Worm (Caenorhabditis elegans) whole organism, late embryonic: ENCODE measurements around the gene mog-2.
A peak's percentile ranks its signal among the peaks of the same experiment; 100 is the strongest.

ENCODE experiments used
- C08G9.2 ChIP-seq: sonication (generic microtip); optimal IDR thresholded peaks from 2 replicates; lab custom pipeline; 2016; ENCODE audit warnings: mild to moderate bottlenecking, missing genetic modification characterization, moderate library complexity, missing compliant biosample characterization
- C38D4.7 ChIP-seq: fragments of 200-800 bp; sonication (Bioruptor generic); optimal IDR thresholded peaks from 2 replicates; lab custom pipeline; 2018; ENCODE audit warnings: mild to moderate bottlenecking, missing genetic modification characterization, moderate library complexity, missing compliant biosample characterization
- K02D7.2 ChIP-seq: sonication (generic microtip); optimal IDR thresholded peaks from 2 replicates; lab custom pipeline; 2017; ENCODE audit warnings: mild to moderate bottlenecking, missing genetic modification characterization, missing compliant biosample characterization
- T23F11.4 ChIP-seq: fragments of 200-800 bp; sonication (Bioruptor generic); optimal IDR thresholded peaks from 2 replicates; lab custom pipeline; 2018; ENCODE audit warnings: mild to moderate bottlenecking, missing genetic modification characterization, missing compliant biosample characterization
- Y22D7AL.16 ChIP-seq: sonication (generic microtip); optimal IDR thresholded peaks from 2 replicates; lab custom pipeline; 2016; ENCODE audit warnings: missing genetic modification characterization, missing compliant biosample characterization
- ahr-1 ChIP-seq: sonication (generic microtip); optimal IDR thresholded peaks from 2 replicates; lab custom pipeline; 2016; ENCODE audit warnings: missing genetic modification characterization, missing compliant biosample characterization
- ama-1 ChIP-seq: fragments of 150-350 bp; optimal IDR thresholded peaks from 2 replicates; lab custom pipeline; 2014
- ceh-14 ChIP-seq: sonication (generic microtip); optimal IDR thresholded peaks from 2 replicates; lab custom pipeline; 2016; ENCODE audit warnings: missing genotype, missing genetic modification characterization, missing compliant biosample characterization
- ceh-19 ChIP-seq: fragments of 200-800 bp; sonication (Bioruptor generic); optimal IDR thresholded peaks from 2 replicates; lab custom pipeline; 2018; ENCODE audit warnings: mild to moderate bottlenecking, missing genetic modification characterization, missing compliant biosample characterization
- ceh-2 ChIP-seq: sonication (generic microtip); optimal IDR thresholded peaks from 2 replicates; lab custom pipeline; 2016; ENCODE audit warnings: missing genotype, missing genetic modification characterization, missing compliant biosample characterization
- ceh-30 ChIP-seq: fragments of 150-350 bp; optimal IDR thresholded peaks from 2 replicates; lab custom pipeline; 2014; ENCODE audit warnings: missing biosample characterization, missing genetic modification characterization
- ceh-34 ChIP-seq: sonication (generic microtip); optimal IDR thresholded peaks from 2 replicates; lab custom pipeline; 2016; ENCODE audit warnings: mild to moderate bottlenecking, missing genetic modification characterization, missing compliant biosample characterization
- ceh-45 ChIP-seq: fragments of 200-800 bp; sonication (Bioruptor generic); IDR thresholded peaks from 2 replicates; pipeline ENCODE4 v1.3.6; 2022; ENCODE audit warnings: missing genetic modification reagents, missing genetic modification characterization, missing compliant biosample characterization
- ceh-9 ChIP-seq: sonication (generic microtip); optimal IDR thresholded peaks from 2 replicates; lab custom pipeline; 2016; ENCODE audit warnings: mild to moderate bottlenecking, missing genetic modification characterization, inconsistent platforms, missing compliant biosample characterization
- dmd-4 ChIP-seq: sonication (generic microtip); optimal IDR thresholded peaks from 2 replicates; lab custom pipeline; 2016; ENCODE audit warnings: borderline replicate concordance, missing genetic modification characterization, missing compliant biosample characterization
- elt-2 ChIP-seq: sonication (generic microtip); optimal IDR thresholded peaks from 2 replicates; lab custom pipeline; 2016; ENCODE audit warnings: missing genetic modification reagents, missing genetic modification characterization, missing compliant biosample characterization
- fkh-6 ChIP-seq: sonication (generic microtip); optimal IDR thresholded peaks from 2 replicates; lab custom pipeline; 2016; ENCODE audit warnings: missing genetic modification characterization, missing compliant biosample characterization
- hlh-15 ChIP-seq: sonication (generic microtip); optimal IDR thresholded peaks from 2 replicates; lab custom pipeline; 2016; ENCODE audit warnings: missing genetic modification characterization, missing compliant biosample characterization
- hlh-30 ChIP-seq: sonication (generic microtip); optimal IDR thresholded peaks from 2 replicates; lab custom pipeline; 2017; ENCODE audit warnings: antibody characterized with exemption, missing genetic modification characterization, missing compliant biosample characterization; ENCODE audit not compliant: insufficient read depth
- hlh-6 ChIP-seq: sonication (generic microtip); optimal IDR thresholded peaks from 2 replicates; lab custom pipeline; 2016; ENCODE audit warnings: missing genotype, missing genetic modification characterization, missing compliant biosample characterization
- lim-6 ChIP-seq: sonication (generic microtip); optimal IDR thresholded peaks from 2 replicates; lab custom pipeline; 2016; ENCODE audit warnings: missing genetic modification characterization, missing compliant biosample characterization
- lin-11 ChIP-seq: fragments of 200-800 bp; sonication (Bioruptor generic); optimal IDR thresholded peaks from 2 replicates; lab custom pipeline; 2018; ENCODE audit warnings: mild to moderate bottlenecking, missing genetic modification characterization, missing compliant biosample characterization
- madf-2 ChIP-seq: sonication (generic microtip); optimal IDR thresholded peaks from 2 replicates; lab custom pipeline; 2017; ENCODE audit warnings: missing genetic modification characterization, missing compliant biosample characterization
- mec-3 ChIP-seq: sonication (generic microtip); optimal IDR thresholded peaks from 2 replicates; lab custom pipeline; 2016; ENCODE audit warnings: borderline replicate concordance, missing genetic modification characterization, missing compliant biosample characterization
- nfya-1 ChIP-seq: sonication (generic microtip); optimal IDR thresholded peaks from 2 replicates; lab custom pipeline; 2017; ENCODE audit warnings: missing genetic modification characterization, mild to moderate bottlenecking, missing compliant biosample characterization, antibody characterized with exemption, moderate library complexity
- npax-4 ChIP-seq: sonication (generic microtip); optimal IDR thresholded peaks from 2 replicates; lab custom pipeline; 2016; ENCODE audit warnings: missing genetic modification characterization, missing compliant biosample characterization
- odd-2 ChIP-seq: sonication (generic microtip); optimal IDR thresholded peaks from 2 replicates; lab custom pipeline; 2017; ENCODE audit warnings: antibody characterized with exemption, mild to moderate bottlenecking, missing genetic modification characterization, missing compliant biosample characterization
- pag-3 ChIP-seq: sonication (generic microtip); optimal IDR thresholded peaks from 2 replicates; lab custom pipeline; 2016; ENCODE audit warnings: missing compliant biosample characterization, missing genetic modification characterization, borderline replicate concordance
- pha-2 ChIP-seq: sonication (generic microtip); optimal IDR thresholded peaks from 2 replicates; lab custom pipeline; 2017; ENCODE audit warnings: mild to moderate bottlenecking, missing genetic modification characterization, missing compliant biosample characterization
- pha-4 ChIP-seq: fragments of 150-350 bp; optimal IDR thresholded peaks from 2 replicates; lab custom pipeline; 2018; ENCODE audit warnings: missing biosample characterization, missing genetic modification reagents, missing genetic modification characterization
- pqm-1 ChIP-seq: sonication (generic microtip); optimal IDR thresholded peaks from 2 replicates; lab custom pipeline; 2016; ENCODE audit warnings: missing genetic modification characterization, missing compliant biosample characterization
- sdc-2 ChIP-seq: sonication (generic microtip); optimal IDR thresholded peaks from 2 replicates; lab custom pipeline; 2016; ENCODE audit warnings: missing genotype, missing genetic modification characterization, missing compliant biosample characterization
- sox-2 ChIP-seq: fragments of 200-800 bp; sonication (Bioruptor generic); IDR thresholded peaks from 2 replicates; pipeline ENCODE4 v1.3.6; 2022; ENCODE audit warnings: missing genetic modification reagents, missing genetic modification characterization, missing compliant biosample characterization
- unc-42 ChIP-seq: sonication (generic microtip); optimal IDR thresholded peaks from 2 replicates; lab custom pipeline; 2016; ENCODE audit warnings: missing genotype, missing genetic modification characterization, missing compliant biosample characterization
- unc-55 ChIP-seq: sonication (generic microtip); optimal IDR thresholded peaks from 2 replicates; lab custom pipeline; 2017; ENCODE audit warnings: missing biosample characterization, missing genetic modification reagents, missing genetic modification characterization
- zip-5 ChIP-seq: sonication (generic microtip); optimal IDR thresholded peaks from 2 replicates; lab custom pipeline; 2016; ENCODE audit warnings: missing genetic modification characterization, missing compliant biosample characterization
- ztf-16 ChIP-seq: sonication (generic microtip); optimal IDR thresholded peaks from 2 replicates; lab custom pipeline; 2017; ENCODE audit warnings: missing genetic modification characterization, missing compliant biosample characterization

mog-2 gene

ce11 chrII:4344317-4344716 lies 20.2 kb downstream of the mog-2 start:
- peak; percentile 30 for TF ChIP-seq hlh-6
- no peak for TF ChIP-seq pag-3 (tag; lab: Kevin White, UChicago)
- TF ChIP-seq C38D4.7 (GFP tag; lab: Kevin White, UChicago) = no peak
- TF ChIP-seq ceh-30 (tag; lab: Kevin White, UChicago) = no peak
- TF ChIP-seq nfya-1 (tag; lab: Kevin White, UChicago) = no peak

ce11 chrII:4350888-4351287 lies 26.7 kb downstream of the mog-2 start, which contains the start of gene H20J04.9:
TSS of gene H20J04.9 (plus strand) at chrII:4351188.
- TF ChIP-seq fkh-6 = no peak
- no peak for TF ChIP-seq ceh-9 (tag; lab: Kevin White, UChicago)
- no peak for TF ChIP-seq T23F11.4 (GFP tag; lab: Kevin White, UChicago)
- no peak for TF ChIP-seq lim-6 (tag; lab: Kevin White, UChicago)
- no peak for TF ChIP-seq hlh-30 (tag; lab: Kevin White, UChicago)

ce11 chrII:4355217-4355616 lies 31.1 kb downstream of the mog-2 start, which contains the start of the genes H20J04.7 and H20J04.1:
TSS of gene H20J04.7 (minus strand) at chrII:4355317.
TSS of gene H20J04.1 (plus strand) at chrII:4355613.
- TF ChIP-seq ceh-45 (GFP tag; lab: Robert Waterston, UW) = no peak
- TF ChIP-seq Y22D7AL.16 (tag; lab: Kevin White, UChicago) = no peak
- TF ChIP-seq ahr-1 (tag; lab: Kevin White, UChicago) = no peak
- no peak for TF ChIP-seq zip-5 (tag; lab: Kevin White, UChicago)
- TF ChIP-seq K02D7.2 = no peak
- TF ChIP-seq pha-4 = no peak
- no peak for TF ChIP-seq npax-4
- TF ChIP-seq ceh-34 (tag; lab: Kevin White, UChicago) = no peak
- TF ChIP-seq pqm-1 (tag; lab: Kevin White, UChicago) = no peak
- TF ChIP-seq ceh-19 (GFP tag; lab: Kevin White, UChicago) = no peak
- TF ChIP-seq sox-2 (GFP tag; lab: Robert Waterston, UW) = no peak
- no peak for TF ChIP-seq unc-42 (tag; lab: Kevin White, UChicago)
- TF ChIP-seq, all 69 proteins: peak for 0

ce11 chrII:4358765-4359164 lies 34.6 kb downstream of the mog-2 start, which contains the start of gene lat-2:
TSS of gene lat-2 (plus strand) at chrII:4359065.
- no peak for TF ChIP-seq lin-11 (tag; lab: Kevin White, UChicago)
- TF ChIP-seq hlh-30 (tag; lab: Kevin White, UChicago) = no peak
- no peak for TF ChIP-seq C08G9.2 (tag; lab: Kevin White, UChicago)
- TF ChIP-seq unc-55 (GFP tag; lab: Kevin White, UChicago) = no peak
- no peak for TF ChIP-seq ztf-16 (tag; lab: Kevin White, UChicago)
- TF ChIP-seq odd-2 = no peak
- TF ChIP-seq ceh-45 (GFP tag; lab: Robert Waterston, UW) = no peak
- TF ChIP-seq hlh-15 (tag; lab: Kevin White, UChicago) = no peak
- no peak for TF ChIP-seq ceh-14
- no peak for TF ChIP-seq mec-3 (tag; lab: Kevin White, UChicago)
- no peak for TF ChIP-seq ama-1 (lab: Kevin White, UChicago)
- no peak for TF ChIP-seq elt-2 (tag; lab: Kevin White, UChicago)
- no peak for TF ChIP-seq madf-2 (tag; lab: Kevin White, UChicago)
- TF ChIP-seq ceh-2 (tag; lab: Kevin White, UChicago) = no peak
- TF ChIP-seq sdc-2 (tag; lab: Kevin White, UChicago) = no peak
- no peak for TF ChIP-seq pha-2 (tag; lab: Kevin White, UChicago)
- no peak for TF ChIP-seq pha-4
- TF ChIP-seq K02D7.2 = no peak
- TF ChIP-seq dmd-4 (tag; lab: Kevin White, UChicago) = no peak
